Worm (Caenorhabditis elegans) whole organism, L3 larva: Measurements from ENCODE around the gene lcmt-1.
A peak's percentile ranks its signal among the peaks of the same experiment; 100 is the strongest.

ENCODE experiments used
- R02D3.7 ChIP-seq: fragments of 150-350 bp; optimal IDR thresholded peaks from 2 replicates; lab custom pipeline; 2014; ENCODE audit warnings: missing biosample characterization, missing genetic modification characterization
- aly-2 ChIP-seq: fragments of 150-350 bp; optimal IDR thresholded peaks from 2 replicates; lab custom pipeline; 2014; ENCODE audit warnings: missing biosample characterization, missing genetic modification characterization
- ama-1 ChIP-seq: fragments of 150-350 bp; optimal IDR thresholded peaks from 2 replicates; lab custom pipeline; 2018
- ceh-28 ChIP-seq: fragments of 150-350 bp; optimal IDR thresholded peaks from 2 replicates; lab custom pipeline; 2014; ENCODE audit warnings: missing biosample characterization, missing genetic modification reagents, missing genetic modification characterization
- ceh-82 ChIP-seq: fragments of 150-350 bp; optimal IDR thresholded peaks from 2 replicates; lab custom pipeline; 2014; ENCODE audit warnings: missing biosample characterization, missing genetic modification characterization
- ceh-9 ChIP-seq: sonication (generic microtip); optimal IDR thresholded peaks from 2 replicates; lab custom pipeline; 2018; ENCODE audit warnings: missing biosample characterization, missing genetic modification characterization
- daf-12 ChIP-seq: fragments of 150-350 bp; optimal IDR thresholded peaks from 2 replicates; lab custom pipeline; 2014; ENCODE audit warnings: missing biosample characterization, missing genetic modification reagents, missing genetic modification characterization
- egl-27 ChIP-seq: sonication (generic microtip); optimal IDR thresholded peaks from 4 replicates; lab custom pipeline; 2017; ENCODE audit warnings: missing biosample characterization, missing genetic modification reagents, missing genetic modification characterization
- egl-5 ChIP-seq: fragments of 150-350 bp; optimal IDR thresholded peaks from 2 replicates; lab custom pipeline; 2017; ENCODE audit warnings: missing biosample characterization, missing genetic modification reagents, missing genetic modification characterization, inconsistent platforms
- elt-1 ChIP-seq: fragments of 150-350 bp; optimal IDR thresholded peaks from 2 replicates; lab custom pipeline; 2014; ENCODE audit warnings: missing biosample characterization, missing genetic modification characterization
- elt-2 ChIP-seq: sonication (generic microtip); optimal IDR thresholded peaks from 2 replicates; lab custom pipeline; 2016; ENCODE audit warnings: missing genetic modification reagents, mild to moderate bottlenecking, missing genetic modification characterization, missing compliant biosample characterization
- elt-3 ChIP-seq, 3 experiments: fragments of 150-350 bp in 1 of 3; sonication (generic microtip) in 2 of 3; optimal IDR thresholded peaks; 2 replicates in 2 of 3; 4 replicates in 1 of 3; lab custom pipeline; 2014 to 2017; ENCODE audit warnings: missing biosample characterization in 3 of 3, missing genetic modification characterization in 3 of 3
- eor-1 ChIP-seq, 2 experiments: fragments of 150-350 bp; optimal IDR thresholded peaks; 2 replicates each; lab custom pipeline; 2014 to 2018; ENCODE audit warnings: missing biosample characterization in 2 of 2, missing genetic modification characterization in 2 of 2
- fkh-10 ChIP-seq: sonication (generic microtip); optimal IDR thresholded peaks from 2 replicates; lab custom pipeline; 2017; ENCODE audit warnings: missing biosample characterization, missing genetic modification reagents, missing genetic modification characterization
- fos-1 ChIP-seq: fragments of 150-350 bp; optimal IDR thresholded peaks from 2 replicates; lab custom pipeline; 2014; ENCODE audit warnings: missing biosample characterization, missing genetic modification characterization
- jun-1 ChIP-seq: fragments of 150-350 bp; optimal IDR thresholded peaks from 2 replicates; lab custom pipeline; 2014; ENCODE audit warnings: missing biosample characterization, missing genetic modification reagents, missing genetic modification characterization
- lin-15B ChIP-seq: fragments of 150-350 bp; optimal IDR thresholded peaks from 2 replicates; lab custom pipeline; 2014; ENCODE audit warnings: missing biosample characterization, missing genetic modification characterization
- lsy-12 ChIP-seq: sonication (generic microtip); optimal IDR thresholded peaks from 2 replicates; lab custom pipeline; 2016; ENCODE audit warnings: mild to moderate bottlenecking, missing genetic modification characterization, missing compliant biosample characterization
- mml-1 ChIP-seq: fragments of 150-350 bp; sonication (generic microtip); optimal IDR thresholded peaks from 3 replicates; lab custom pipeline; 2014; ENCODE audit warnings: missing biosample characterization, missing genetic modification characterization
- nfya-1 ChIP-seq: sonication (generic microtip); optimal IDR thresholded peaks from 2 replicates; lab custom pipeline; 2017; ENCODE audit warnings: missing genetic modification characterization, mild to moderate bottlenecking, missing compliant biosample characterization, antibody characterized with exemption, moderate library complexity; ENCODE audit not compliant: insufficient read depth
- nhr-11 ChIP-seq: fragments of 150-350 bp; optimal IDR thresholded peaks from 2 replicates; lab custom pipeline; 2014; ENCODE audit warnings: missing biosample characterization, missing genetic modification characterization
- nhr-12 ChIP-seq: fragments of 150-350 bp; optimal IDR thresholded peaks from 2 replicates; lab custom pipeline; 2014; ENCODE audit warnings: missing biosample characterization, missing genetic modification characterization
- nhr-25 ChIP-seq: sonication (generic microtip); optimal IDR thresholded peaks from 2 replicates; lab custom pipeline; 2017; ENCODE audit warnings: missing biosample characterization, missing genetic modification characterization
- nhr-28 ChIP-seq: fragments of 150-350 bp; optimal IDR thresholded peaks from 2 replicates; lab custom pipeline; 2014; ENCODE audit warnings: missing biosample characterization, missing genetic modification characterization
- nhr-67 ChIP-seq: fragments of 150-350 bp; optimal IDR thresholded peaks from 2 replicates; lab custom pipeline; 2014; ENCODE audit warnings: missing biosample characterization, missing genetic modification characterization
- nhr-76 ChIP-seq: fragments of 150-350 bp; sonication (generic microtip); optimal IDR thresholded peaks from 5 replicates; lab custom pipeline; 2014; ENCODE audit warnings: missing biosample characterization, missing genetic modification characterization
- sea-2 ChIP-seq: fragments of 150-350 bp; sonication (generic microtip); optimal IDR thresholded peaks from 4 replicates; lab custom pipeline; 2014; ENCODE audit warnings: missing biosample characterization, missing genetic modification reagents, missing genetic modification characterization
- skn-1 ChIP-seq: fragments of 150-350 bp; optimal IDR thresholded peaks from 2 replicates; lab custom pipeline; 2014; ENCODE audit warnings: missing biosample characterization, missing genetic modification characterization
- snpc-4 ChIP-seq: fragments of 150-350 bp; optimal IDR thresholded peaks from 2 replicates; lab custom pipeline; 2014; ENCODE audit warnings: missing biosample characterization, missing genetic modification characterization
- unc-39 ChIP-seq: sonication (generic microtip); optimal IDR thresholded peaks from 4 replicates; lab custom pipeline; 2017; ENCODE audit warnings: missing biosample characterization, missing genetic modification characterization
- zag-1 ChIP-seq: fragments of 150-350 bp; optimal IDR thresholded peaks from 2 replicates; lab custom pipeline; 2014; ENCODE audit warnings: missing biosample characterization, missing genetic modification characterization
- ztf-11 ChIP-seq: fragments of 150-350 bp; optimal IDR thresholded peaks from 2 replicates; lab custom pipeline; 2014; ENCODE audit warnings: missing biosample characterization, missing genetic modification characterization
- ztf-4 ChIP-seq: fragments of 150-350 bp; optimal IDR thresholded peaks from 2 replicates; lab custom pipeline; 2014; ENCODE audit warnings: missing biosample characterization, missing genetic modification characterization

The lcmt-1 gene

DNA sequence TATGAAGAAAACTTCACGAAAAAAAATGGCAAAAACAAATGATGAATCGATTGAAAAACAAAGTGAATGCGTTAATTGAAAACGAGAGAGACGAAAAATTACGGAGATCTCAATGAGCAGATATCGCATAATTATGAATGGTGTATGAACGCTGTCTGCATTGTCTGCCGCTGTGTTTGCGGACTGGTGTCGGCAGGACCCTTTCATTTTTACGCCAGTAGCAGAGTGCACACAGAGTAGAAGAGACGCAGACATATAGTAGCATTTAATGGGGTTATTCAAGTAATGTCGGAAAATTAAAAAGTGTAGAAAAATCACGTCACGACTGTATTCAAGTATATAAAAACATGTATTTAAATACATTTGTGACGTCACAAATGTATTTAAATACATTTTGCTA, 37.6 kb downstream of the lcmt-1 start:
- TF ChIP-seq lin-15B (tag; lab: Kevin White, UChicago) (peak; percentile 37), nfya-1 (tag; lab: Kevin White, UChicago) (peak; percentile 49), ceh-28 (tag; lab: Kevin White, UChicago) (no peak), snpc-4 (tag; lab: Kevin White, UChicago) (peak; percentile 27), egl-5 (tag; lab: Kevin White, UChicago) (peak; percentile 31), ztf-11 (tag; lab: Kevin White, UChicago) (no peak)

DNA sequence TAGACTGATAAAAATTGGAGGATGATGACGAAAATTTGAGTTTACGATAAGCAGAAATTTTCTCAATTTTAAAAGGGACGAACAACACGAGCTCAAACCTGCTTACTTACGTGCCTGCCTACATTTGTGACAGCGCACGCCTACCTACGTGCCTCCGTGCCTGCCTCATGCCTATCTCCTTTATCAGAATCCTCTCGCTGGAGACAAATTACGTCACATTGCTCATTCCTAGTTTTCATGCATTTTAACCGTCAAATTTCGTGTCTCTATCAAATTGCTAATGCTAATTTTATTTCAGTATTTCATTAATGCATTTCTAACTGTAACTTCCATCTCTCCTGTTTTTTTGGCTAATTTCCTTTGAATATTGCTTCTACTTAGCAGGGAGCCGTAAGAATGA, 38.1 kb downstream of the lcmt-1 start, which contains the start of gene pals-27:
Gene pals-27 (plus strand): TSS at position 301 of the 400 bp plus-strand sequence.
- TF ChIP-seq elt-1 (no peak), nhr-12 (tag; lab: Kevin White, UChicago) (no peak), daf-12 (tag; lab: Kevin White, UChicago) (no peak), zag-1 (no peak), nhr-28 (tag; lab: Kevin White, UChicago) (no peak), egl-27 (tag; lab: Kevin White, UChicago) (no peak), elt-2 (no peak), nfya-1 (tag; lab: Kevin White, UChicago) (no peak), jun-1 (tag; lab: Kevin White, UChicago) (no peak)

- TF ChIP-seq nfya-1 (tag; lab: Kevin White, UChicago) (peak; percentile 71), fkh-10 (GFP tag; lab: Kevin White, UChicago) (no peak), sea-2 (no peak), nhr-76 (tag; lab: Kevin White, UChicago) (no peak)
Observed at ce11 chrIII:4382118-4382517, 38.9 kb downstream of the lcmt-1 start.

DNA sequence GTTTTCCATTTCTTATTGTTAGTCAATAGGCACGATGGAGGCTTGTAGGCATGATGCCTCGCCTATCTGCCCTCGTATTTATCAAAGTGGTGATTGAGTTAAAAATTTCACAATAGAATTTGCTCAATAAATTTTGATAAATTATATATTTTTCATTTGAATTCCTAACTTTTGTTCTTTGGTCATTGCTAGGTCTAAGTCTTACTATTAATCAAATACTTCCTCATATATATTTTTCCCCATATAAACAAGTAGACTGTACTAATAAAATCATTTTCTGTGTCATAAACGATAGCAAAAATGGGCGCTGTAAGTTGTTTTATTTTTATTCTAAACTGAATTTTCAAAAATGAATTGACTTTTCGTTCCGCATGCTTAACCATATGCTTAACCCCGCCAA, 41.2 kb downstream of the lcmt-1 start, which contains the start of gene pals-28:
Gene pals-28 (plus strand): TSS at position 301 of the 400 bp plus-strand sequence.
- TF ChIP-seq elt-3 (tag; optimal IDR thresholded peaks at IDR 0.05; lab: Kevin White, UChicago) (no peak), R02D3.7 (no peak), unc-39 (tag; lab: Kevin White, UChicago) (no peak), fkh-10 (GFP tag; lab: Kevin White, UChicago) (no peak), egl-5 (tag; lab: Kevin White, UChicago) (no peak), nhr-28 (tag; lab: Kevin White, UChicago) (no peak), ztf-4 (tag; lab: Kevin White, UChicago) (no peak), fos-1 (tag; lab: Kevin White, UChicago) (no peak), ama-1 (no peak), eor-1 (tag; optimal IDR thresholded peaks at IDR 0.05; lab: Kevin White, UChicago) (no peak), nhr-67 (tag; lab: Kevin White, UChicago) (no peak), mml-1 (tag; lab: Kevin White, UChicago) (no peak), elt-2 (no peak), egl-27 (tag; lab: Kevin White, UChicago) (no peak), nhr-11 (tag; lab: Kevin White, UChicago) (no peak), skn-1 (no peak), ceh-9 (no peak)

ce11 chrIII:4390421-4390820, 47.2 kb downstream of the lcmt-1 start:
- TF ChIP-seq nhr-12 (tag; lab: Kevin White, UChicago), result no peak
- TF ChIP-seq ceh-82, result no peak
- peak; percentile 11 for TF ChIP-seq nhr-25
- no peak for TF ChIP-seq zag-1
- TF ChIP-seq egl-5 (tag; lab: Kevin White, UChicago), result no peak

DNA sequence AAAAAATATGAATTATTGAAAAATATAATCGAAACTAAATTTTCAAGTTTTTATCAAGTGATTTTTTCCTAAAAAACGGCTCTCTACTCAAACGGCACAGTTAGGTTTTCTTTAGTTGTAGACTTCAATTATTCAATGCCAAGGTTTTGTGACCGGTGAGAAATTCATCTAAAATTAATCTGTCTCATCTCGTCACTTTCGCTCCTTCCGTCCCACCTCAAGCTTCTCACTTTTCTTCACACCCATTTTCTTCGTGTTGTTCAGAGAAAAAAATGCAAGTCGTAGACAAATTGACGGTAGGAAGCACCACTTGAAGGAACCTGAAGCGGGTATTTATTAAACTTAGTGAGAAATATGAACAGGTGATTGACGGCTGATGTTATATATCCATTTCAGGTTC, 48.1 kb downstream of the lcmt-1 start:
- TF ChIP-seq ztf-4 (tag; lab: Kevin White, UChicago) (no peak), nhr-25 (peak; percentile 48), egl-27 (tag; lab: Kevin White, UChicago) (no peak), nhr-28 (tag; lab: Kevin White, UChicago) (no peak)

ce11 chrIII:4391938-4392337, 48.7 kb downstream of the lcmt-1 start:
- TF ChIP-seq sea-2, result no peak
- no peak for TF ChIP-seq lsy-12 (tag; lab: Kevin White, UChicago)
- peak; percentile 67 for TF ChIP-seq elt-1
- TF ChIP-seq ceh-9, result no peak
- TF ChIP-seq aly-2 (tag; lab: Kevin White, UChicago), result no peak
- TF ChIP-seq, all 47 proteins: peak for 1
